Fruit fly (Drosophila melanogaster): ENCODE results near the gene CG13601.
A peak's percentile ranks its signal among the peaks of the same experiment; 100 is the strongest.

The CG13601 gene

dm6 chr3R:23877606-23878317, 49.7 kb downstream of the CG13601 start (continued):
- TF ChIP-seq achi (GFP tag; optimal IDR thresholded peaks at IDR 0.05) (no peak), salr (GFP tag; optimal IDR thresholded peaks at IDR 0.05) (peak in 1 of 2 experiments; percentile 23), CG4318 (GFP tag; optimal IDR thresholded peaks at IDR 0.05) (no peak)

- TF ChIP-seq pdm3 (GFP tag; optimal IDR thresholded peaks at IDR 0.05): no peak
- TF ChIP-seq fkh (GFP tag; optimal IDR thresholded peaks at IDR 0.05): peak; percentile 54
These were observed 50.7 kb downstream of the CG13601 start for dm6 chr3R:23876699-23877098.

Data from whole organism, prepupa.